Fruit fly (Drosophila melanogaster): ENCODE results near the gene Jon25Biii.

Gene Jon25Biii

DNA sequence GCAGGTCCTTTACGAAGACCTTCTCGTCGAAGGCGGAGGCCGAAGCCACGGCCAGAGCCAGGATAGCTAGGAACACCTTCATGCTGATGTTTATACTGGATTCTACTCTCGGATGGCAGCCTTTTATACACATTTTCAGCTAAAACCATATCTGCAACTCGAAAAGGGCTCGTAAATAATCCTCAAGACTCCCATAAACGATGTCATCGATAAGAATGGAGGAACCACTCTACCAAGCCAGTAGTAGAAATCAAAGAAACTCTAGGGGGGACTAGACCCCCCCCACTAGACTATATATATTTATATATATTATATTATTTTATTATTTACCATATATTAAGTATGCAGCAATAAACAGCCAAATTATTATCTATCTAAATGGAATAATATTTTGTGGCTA is at the start of gene Jon25Biii:
Gene Jon25Biii (minus strand): TSS at position 101 of the 400 bp plus-strand sequence.
- TF ChIP-seq CG17801 (GFP tag; optimal IDR thresholded peaks at IDR 0.05; ENCODE audit: partially characterized antibody): no peak

DNA sequence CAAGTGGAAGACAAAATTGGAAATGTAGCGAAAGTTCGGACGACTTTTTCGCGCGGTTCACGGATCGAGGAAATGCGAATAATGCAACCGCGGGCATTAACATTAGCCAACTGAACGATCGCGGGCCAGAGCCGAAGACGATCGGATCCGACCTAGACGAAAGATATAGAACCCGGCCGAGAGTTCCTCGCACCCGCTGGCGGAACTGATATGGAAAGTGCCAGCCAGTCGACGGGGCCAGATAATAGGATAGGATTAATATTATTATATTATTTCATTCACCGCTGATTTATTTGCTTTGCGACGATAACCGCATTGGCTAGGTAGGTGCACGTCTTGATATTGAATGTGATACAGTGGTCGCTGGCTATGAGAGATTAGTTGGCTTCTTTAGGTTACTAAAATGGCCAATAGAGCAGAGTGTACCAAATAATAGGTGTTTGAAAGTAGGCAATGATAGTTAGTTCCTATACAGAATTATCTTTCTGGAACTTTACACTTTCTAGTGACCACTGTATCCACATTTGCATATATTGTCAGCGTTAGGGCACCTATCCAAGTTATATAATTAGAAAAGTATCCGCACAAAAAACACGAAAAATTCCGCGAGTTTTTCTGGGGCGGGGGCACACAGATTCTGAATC is 48.9 kb upstream of the Jon25Biii start:
- peak; percentile 77 for TF ChIP-seq CG17801 (GFP tag; optimal IDR thresholded peaks at IDR 0.05; ENCODE audit: partially characterized antibody)

DNA sequence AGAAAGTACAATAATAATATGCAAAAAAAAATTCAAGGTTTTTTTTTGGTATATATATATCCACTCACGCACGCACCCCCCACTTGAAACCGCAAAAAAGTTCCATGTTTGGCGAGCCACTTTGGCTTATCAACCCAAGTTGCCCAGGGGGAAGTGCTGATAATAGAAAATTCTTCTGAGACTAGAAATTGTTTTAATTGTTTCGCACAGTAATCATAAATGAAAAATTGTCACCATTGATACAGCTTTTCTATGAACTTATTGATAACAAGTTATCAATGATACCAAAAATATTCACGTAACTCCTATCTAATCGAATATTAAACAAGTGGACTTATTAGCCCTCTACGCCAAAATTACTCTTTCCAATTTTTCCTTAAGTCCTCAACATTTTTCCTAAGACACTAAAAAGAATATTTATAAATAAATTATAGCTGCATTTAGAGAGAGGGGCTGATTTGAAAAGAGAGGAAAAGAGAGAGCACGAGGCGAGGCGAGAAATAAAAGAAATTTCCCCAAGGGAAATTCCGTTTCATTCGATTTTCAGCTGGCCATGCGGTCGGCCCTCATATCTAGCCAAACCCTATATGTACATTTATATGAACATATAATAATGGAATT is 48.1 kb upstream of the Jon25Biii start:
- no peak for TF ChIP-seq CG17801 (GFP tag; optimal IDR thresholded peaks at IDR 0.05; ENCODE audit: partially characterized antibody)

DNA sequence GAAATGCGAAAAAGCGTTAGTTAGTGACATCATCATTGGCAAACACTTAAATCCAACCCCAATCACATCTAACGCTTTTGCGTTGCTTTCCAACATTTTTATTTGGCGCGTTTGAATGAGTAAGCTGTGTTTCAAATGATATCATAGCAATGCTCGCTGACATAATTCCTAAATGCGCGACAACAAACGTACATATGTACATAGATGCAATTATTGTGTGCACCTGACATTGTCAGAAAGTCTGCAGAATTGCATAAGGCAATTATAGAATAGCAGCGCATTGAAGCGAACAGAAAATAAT is 47.6 kb upstream of the Jon25Biii start:
- TF ChIP-seq CG17801 (GFP tag; optimal IDR thresholded peaks at IDR 0.05; ENCODE audit: partially characterized antibody): no peak

DNA sequence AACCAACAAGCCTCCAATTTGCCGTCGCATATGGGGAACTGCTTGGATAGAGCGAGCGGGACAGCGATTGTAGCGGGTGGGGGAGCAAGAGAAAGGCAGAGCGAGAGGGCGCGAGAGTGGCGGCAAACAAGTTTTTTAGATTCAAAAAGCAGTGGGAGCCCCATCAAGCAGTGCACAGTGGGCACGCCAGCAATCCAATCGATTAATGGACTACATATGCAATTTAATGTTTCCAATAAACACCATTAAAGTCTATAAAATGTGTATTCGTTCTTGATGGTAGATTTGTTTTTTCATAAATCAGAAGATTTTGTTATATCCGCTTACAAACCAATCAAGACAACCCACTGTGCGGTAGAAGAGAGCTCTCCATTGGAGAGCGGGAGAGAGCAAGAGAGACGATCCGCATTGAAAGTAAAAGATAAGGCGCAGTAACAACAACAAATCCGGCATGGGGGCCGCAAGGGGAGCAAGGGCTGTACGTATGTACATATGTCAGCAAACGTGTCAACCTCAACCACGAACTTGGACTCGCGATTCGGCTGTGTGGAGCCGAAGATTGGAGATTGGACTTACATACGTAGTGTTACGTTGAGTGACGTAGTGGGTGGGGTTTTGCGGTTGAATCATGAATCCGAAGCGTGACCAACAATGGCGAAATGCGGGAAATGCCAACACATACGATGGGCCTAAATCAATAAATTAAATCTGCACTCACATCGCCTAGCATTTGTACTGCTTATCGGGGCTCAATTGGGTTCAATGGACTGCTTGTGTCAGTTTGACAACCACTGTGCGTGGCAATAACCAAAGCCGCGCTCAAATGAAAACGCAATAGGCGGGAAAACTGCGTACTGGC is 47.1 kb upstream of the Jon25Biii start:
- TF ChIP-seq CG17801 (GFP tag; optimal IDR thresholded peaks at IDR 0.05; ENCODE audit: partially characterized antibody): peak; percentile 93

DNA sequence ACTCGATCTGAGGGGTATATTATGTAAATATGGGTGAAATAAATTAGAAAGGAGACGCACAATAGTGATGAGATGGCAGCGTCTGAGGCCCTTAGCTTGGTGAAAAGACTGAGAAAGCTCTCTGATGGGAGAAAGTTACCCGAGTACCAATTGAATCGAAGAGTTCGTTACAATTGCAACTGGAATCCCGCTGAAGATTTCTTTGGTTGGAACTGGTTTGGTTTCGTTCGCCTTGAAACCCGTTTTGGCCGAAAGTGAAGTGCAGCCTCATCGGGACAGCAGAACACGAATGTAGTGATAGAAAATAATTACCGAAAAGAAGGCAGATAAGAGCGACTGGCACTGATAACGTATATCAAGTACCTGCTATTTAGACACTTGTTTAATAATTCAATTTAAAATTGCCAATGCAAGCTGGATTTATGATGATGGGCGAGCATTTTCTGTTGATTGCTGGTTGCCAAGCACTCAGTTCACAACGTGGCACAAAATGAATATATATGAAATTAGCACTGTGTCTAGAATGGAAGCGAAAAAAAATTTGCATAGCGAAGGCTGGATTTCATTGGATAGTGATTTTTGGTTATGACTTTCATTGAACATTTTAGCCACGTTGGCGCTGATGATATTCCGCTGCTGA is 45.8 kb upstream of the Jon25Biii start:
- TF ChIP-seq CG17801 (GFP tag; optimal IDR thresholded peaks at IDR 0.05; ENCODE audit: partially characterized antibody): no peak

DNA sequence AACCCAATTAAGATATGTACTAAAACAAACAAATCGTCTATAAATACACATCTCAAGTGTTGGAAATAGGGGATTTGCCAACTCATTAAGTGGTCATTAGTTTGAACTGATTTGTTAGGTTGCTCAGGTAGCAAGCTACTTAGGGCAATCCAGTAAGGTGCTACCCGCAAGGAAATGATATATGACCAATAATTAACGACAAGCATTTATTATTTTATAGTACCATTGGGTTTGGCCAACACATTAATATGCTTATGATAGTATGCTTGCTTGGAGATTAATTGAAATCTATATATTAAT is 45.2 kb upstream of the Jon25Biii start:
- no peak for TF ChIP-seq CG17801 (GFP tag; optimal IDR thresholded peaks at IDR 0.05; ENCODE audit: partially characterized antibody)

DNA sequence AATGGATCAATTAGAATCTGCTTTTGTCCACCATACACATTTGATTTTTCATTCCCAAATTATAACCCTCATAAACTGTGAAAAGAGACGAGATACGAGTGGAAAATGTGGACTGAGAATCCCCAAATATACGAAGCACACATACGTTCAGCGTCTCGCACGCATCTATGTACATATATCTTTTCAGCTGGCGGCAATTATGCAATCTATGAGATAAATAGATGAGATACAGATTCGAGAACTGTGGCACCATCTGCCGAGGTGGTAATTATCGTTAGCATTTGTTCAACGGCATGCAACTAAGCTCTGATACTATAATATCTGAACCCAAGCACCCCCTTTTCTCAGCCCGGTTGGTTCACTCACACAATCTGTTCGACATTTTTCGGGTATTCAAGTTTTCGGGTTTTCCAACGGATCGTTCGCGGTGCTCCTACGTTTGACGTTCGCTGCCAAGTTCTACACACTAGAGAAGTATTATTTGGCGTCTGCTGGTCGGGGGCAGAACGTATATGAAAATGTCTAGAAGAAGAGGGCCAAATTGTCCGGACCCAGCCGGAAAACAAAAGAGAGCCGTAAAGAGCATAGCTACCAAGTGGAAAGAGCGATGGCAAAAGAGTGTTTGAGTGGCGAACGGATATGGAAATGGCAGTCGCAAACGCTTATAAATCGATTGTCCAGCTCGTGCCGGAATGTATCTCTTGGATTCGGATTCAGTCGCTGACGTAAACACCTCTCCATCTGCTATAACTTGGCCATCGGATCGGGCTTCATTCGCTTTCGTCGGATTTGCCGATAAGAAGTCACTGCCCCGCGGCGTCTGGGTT is 44.7 kb upstream of the Jon25Biii start:
- TF ChIP-seq CG17801 (GFP tag; optimal IDR thresholded peaks at IDR 0.05; ENCODE audit: partially characterized antibody): no peak

DNA sequence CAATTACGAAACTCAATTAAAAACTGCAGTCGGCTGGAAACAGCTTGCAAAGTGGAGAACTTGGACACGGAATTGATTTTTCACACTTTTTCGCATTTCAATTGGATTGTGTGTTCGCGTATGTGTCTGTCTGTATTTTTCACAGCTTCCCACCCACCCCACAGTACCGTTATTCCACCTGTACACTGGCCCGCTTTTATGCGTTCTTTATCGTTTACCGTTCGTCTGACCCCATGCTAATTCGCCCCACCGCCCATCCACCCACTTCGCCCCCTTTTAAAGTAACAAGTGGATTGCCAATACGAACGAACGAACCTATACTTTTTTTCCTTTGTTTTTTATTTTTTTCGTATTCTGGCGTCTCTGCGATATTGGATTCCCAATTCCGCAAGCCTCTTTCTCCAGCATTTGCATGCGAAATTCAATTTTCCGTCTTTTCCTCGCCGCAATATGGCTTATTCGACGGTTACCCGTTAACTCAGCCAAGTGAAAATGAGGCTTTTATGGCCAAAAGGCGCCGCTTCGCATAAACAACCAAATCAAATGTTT is 31.6 kb upstream of the Jon25Biii start:
- no peak for TF ChIP-seq CG17801 (GFP tag; optimal IDR thresholded peaks at IDR 0.05; ENCODE audit: partially characterized antibody)

DNA sequence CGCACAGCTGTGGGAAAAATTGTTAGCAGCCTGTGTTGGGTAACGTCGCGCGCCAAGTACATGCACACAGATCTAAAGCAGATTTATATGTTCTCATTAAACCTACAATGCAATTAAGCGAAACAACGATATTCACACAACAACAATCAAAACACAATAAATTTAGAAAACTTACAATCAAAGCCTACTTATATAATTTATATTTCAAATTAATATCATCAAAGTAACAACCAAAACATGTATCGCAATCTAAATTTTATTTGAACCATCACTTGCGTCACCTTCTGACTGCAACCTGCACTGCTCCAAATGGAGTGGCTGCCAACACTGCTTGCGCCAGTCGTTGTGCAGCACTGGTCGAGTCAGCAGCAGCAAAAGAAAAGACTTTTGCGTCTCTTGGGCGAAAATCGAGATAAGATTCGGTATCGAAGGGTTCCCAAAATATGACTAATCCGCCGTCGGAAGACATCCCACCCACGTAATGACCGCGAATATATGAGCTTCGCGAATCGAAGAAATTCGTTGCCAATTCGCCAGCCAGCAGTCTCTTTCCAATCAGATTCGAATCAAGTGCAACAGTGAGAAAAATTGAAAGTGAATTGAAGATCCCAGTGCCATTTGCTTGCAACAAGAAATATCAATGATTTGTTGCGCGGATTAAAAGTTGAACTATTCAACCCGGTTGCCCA is 30.9 kb upstream of the Jon25Biii start, which contains the start of the genes CG8892 and CG34126:
Gene CG8892 (minus strand): TSS at position 315 of the 689 bp plus-strand sequence.
Gene CG34126 (plus strand): TSS at position 337 of the 689 bp plus-strand sequence.
- peak; percentile 96 for TF ChIP-seq CG17801 (GFP tag; optimal IDR thresholded peaks at IDR 0.05; ENCODE audit: partially characterized antibody)

DNA sequence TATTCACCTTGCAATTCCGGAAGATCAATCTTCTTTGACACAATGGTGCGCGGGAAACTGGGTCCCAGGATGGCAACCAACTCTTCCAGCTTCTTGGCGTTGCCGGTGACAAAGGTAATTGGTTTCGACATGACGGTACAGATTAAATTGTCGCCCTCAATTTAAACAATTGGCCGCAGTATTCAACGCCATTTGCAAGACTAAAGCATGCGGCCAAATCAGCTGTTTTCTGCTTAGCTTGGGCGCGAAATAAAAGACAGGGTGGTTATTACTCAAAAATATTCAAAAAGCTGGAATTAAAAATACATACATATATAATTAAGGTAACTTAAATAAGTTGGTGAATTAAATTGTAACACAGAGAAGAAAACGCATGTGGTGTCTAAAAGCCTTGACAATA is 28.6 kb upstream of the Jon25Biii start, which contains the start of gene CG8891:
Gene CG8891 (minus strand): TSS at position 242 of the 400 bp plus-strand sequence.
- TF ChIP-seq CG17801 (GFP tag; optimal IDR thresholded peaks at IDR 0.05; ENCODE audit: partially characterized antibody): no peak

DNA sequence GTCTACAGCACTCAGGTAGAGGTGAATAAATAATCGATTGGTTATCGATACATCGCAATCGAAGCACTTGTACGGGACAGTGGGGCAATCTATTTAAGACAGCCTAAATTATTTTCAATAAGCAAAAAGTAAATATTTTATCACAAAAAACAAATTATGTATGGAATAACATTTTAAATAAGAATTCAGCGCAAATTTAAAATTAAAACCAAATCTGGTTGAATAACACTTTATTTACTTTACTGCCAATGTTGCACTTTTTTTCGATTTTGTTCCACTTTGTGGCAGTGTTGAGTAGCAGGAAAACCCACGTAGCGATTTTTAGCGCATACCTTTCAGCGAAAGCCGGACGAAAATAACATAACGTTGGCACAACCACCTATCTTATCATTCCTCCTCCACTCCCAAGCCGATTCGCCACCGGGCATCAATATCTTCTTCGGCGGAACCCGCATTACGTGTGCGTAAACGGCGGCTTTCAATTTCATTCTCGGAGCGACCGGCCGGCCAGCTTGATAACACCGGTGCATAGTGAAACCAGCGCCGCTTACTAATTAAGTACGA is 26.5 kb upstream of the Jon25Biii start, which contains the start of the genes Gmd and CG3792:
Gene Gmd (minus strand): TSS at position 36 of the 564 bp plus-strand sequence.
Gene CG3792 (plus strand): TSS at position 325 of the 564 bp plus-strand sequence.
- TF ChIP-seq CG17801 (GFP tag; optimal IDR thresholded peaks at IDR 0.05; ENCODE audit: partially characterized antibody): peak; percentile 94

DNA sequence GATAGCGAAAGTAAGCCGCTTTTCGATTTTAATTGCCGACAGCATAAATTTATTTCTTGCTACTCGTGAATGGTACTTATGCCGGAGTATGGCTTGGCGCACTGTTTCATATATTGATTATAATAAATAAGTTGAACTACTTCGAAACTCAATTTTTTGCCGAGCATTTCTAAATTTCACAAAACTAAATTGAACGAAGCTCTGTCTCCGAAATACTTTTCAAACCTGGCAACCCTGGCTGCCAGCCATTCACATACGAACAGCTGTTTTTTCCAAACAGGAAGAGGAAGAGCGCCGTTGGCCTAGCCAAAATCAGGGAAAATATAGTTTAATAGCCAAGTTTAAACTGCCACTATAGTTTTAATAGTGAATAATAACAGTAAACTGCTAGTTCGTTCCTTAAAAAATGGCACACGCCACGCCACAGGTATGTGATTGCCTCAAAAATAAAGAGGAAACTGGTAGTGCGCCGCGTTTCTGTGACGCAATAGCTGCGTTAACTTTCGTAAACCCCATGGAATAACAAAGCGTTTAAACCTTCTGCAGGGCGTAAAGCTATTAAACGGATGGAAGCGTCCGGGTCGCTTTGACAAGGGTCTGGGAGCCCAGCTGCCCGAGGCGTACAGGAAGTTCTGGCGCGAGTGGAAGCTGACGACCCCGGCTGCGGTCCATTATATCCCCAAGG is 23.3 kb upstream of the Jon25Biii start, which contains the start of gene mRpL28:
Gene mRpL28 (plus strand): TSS at position 246 of the 685 bp plus-strand sequence.
- peak; percentile 10 for TF ChIP-seq CG17801 (GFP tag; optimal IDR thresholded peaks at IDR 0.05; ENCODE audit: partially characterized antibody)
